Worm (Caenorhabditis elegans) whole organism, young adult: Measurements from ENCODE around the gene ssr-2.

Experiments
- F52B5.7 ChIP-seq: sonication (generic microtip); optimal IDR thresholded peaks from 2 replicates; lab custom pipeline; 2016; ENCODE audit warnings: mild to moderate bottlenecking, missing genetic modification characterization, missing compliant biosample characterization
- ama-1 ChIP-seq, 3 experiments: fragments of 150-350 bp in 1 of 3; sonication (generic microtip) in 2 of 3; optimal IDR thresholded peaks; 2 replicates each; lab custom pipeline; 2014 to 2018; ENCODE audit warnings: missing biosample characterization in 2 of 3, missing genetic modification characterization in 2 of 3, missing genetic modification reagents in 2 of 3
- pbrm-1 ChIP-seq: fragments of 200-800 bp; sonication (Bioruptor generic); IDR thresholded peaks from 2 replicates; pipeline ENCODE4 v1.3.6; 2022; ENCODE audit warnings: missing genetic modification reagents, missing genetic modification characterization, missing compliant biosample characterization
- unc-62 ChIP-seq: fragments of 150-350 bp; optimal IDR thresholded peaks from 2 replicates; lab custom pipeline; 2014; ENCODE audit warnings: missing biosample characterization, missing genetic modification reagents, missing genetic modification characterization

ce11 chrX:2874598-2874997, 47.0 kb upstream of the ssr-2 start:
- TF ChIP-seq unc-62 (GFP tag; lab: Kevin White, UChicago) (no peak), ama-1 (optimal IDR thresholded peaks at IDR 0.05; lab: Kevin White, UChicago) (no peak), ama-1 (GFP tag; optimal IDR thresholded peaks at IDR 0.05; lab: Kevin White, UChicago) (no peak), pbrm-1 (no peak), F52B5.7 (tag; lab: Kevin White, UChicago) (no peak)
